Fruit fly (Drosophila melanogaster) whole organism, embryonic: ENCODE measurements around the gene Pnn.
A peak's percentile ranks its signal among the peaks of the same experiment; 100 is the strongest.

Source experiments
- Asciz ChIP-seq: fragments of 200-800 bp; sonication (Bioruptor generic); optimal IDR thresholded peaks from 2 replicates; lab custom pipeline; 2017; ENCODE audit warnings: missing biosample characterization, mild to moderate bottlenecking, missing genetic modification characterization, missing genetic modification reagents
- Atf6 ChIP-seq: fragments of 200-800 bp; sonication (Bioruptor generic); IDR thresholded peaks from 2 replicates; pipeline ENCODE4 v1.3.6; 2022; ENCODE audit warnings: missing biosample characterization, missing genetic modification characterization
- Bdp1 ChIP-seq: fragments of 200-800 bp; sonication (Bioruptor generic); optimal IDR thresholded peaks from 3 replicates; lab custom pipeline; 2016; ENCODE audit warnings: missing biosample characterization, missing genetic modification characterization
- C15 ChIP-seq: fragments of 200-800 bp; sonication (Bioruptor generic); IDR thresholded peaks from 3 replicates; pipeline ENCODE4 v1.3.6; 2022; ENCODE audit warnings: missing biosample characterization, missing genetic modification characterization
- CG10462 ChIP-seq: fragments of 200-800 bp; sonication (Bioruptor generic); optimal IDR thresholded peaks from 2 replicates; lab custom pipeline; 2016; ENCODE audit warnings: missing biosample characterization, missing genetic modification characterization
- CG10543 ChIP-seq: fragments of 200-800 bp; sonication (Bioruptor generic); optimal IDR thresholded peaks from 3 replicates; lab custom pipeline; 2017; ENCODE audit warnings: missing biosample characterization, mild to moderate bottlenecking, missing genetic modification characterization, moderate library complexity
- CG11456 ChIP-seq: fragments of 200-800 bp; sonication (Bioruptor generic); IDR thresholded peaks from 3 replicates; pipeline ENCODE4 v1.3.6; 2022; ENCODE audit warnings: missing biosample characterization, missing genetic modification characterization
- CG11560 ChIP-seq: fragments of 200-800 bp; sonication (Bioruptor generic); IDR thresholded peaks from 3 replicates; pipeline ENCODE4 v1.3.6; 2022; ENCODE audit warnings: missing biosample characterization, missing genetic modification characterization
- CG12391 ChIP-seq: fragments of 200-800 bp; sonication (Bioruptor generic); optimal IDR thresholded peaks from 3 replicates; lab custom pipeline; 2018; ENCODE audit warnings: missing biosample characterization, mild to moderate bottlenecking, missing genetic modification characterization, moderate library complexity
- CG13296 ChIP-seq: fragments of 200-800 bp; sonication (Bioruptor generic); optimal IDR thresholded peaks from 3 replicates; lab custom pipeline; 2018; ENCODE audit warnings: missing biosample characterization, mild to moderate bottlenecking, missing genetic modification characterization
- CG14014 ChIP-seq: fragments of 200-800 bp; sonication (Bioruptor generic); IDR thresholded peaks from 2 replicates; pipeline ENCODE4 v1.3.6; 2022; ENCODE audit warnings: missing biosample characterization, missing genetic modification characterization
- CG14050 ChIP-seq: fragments of 200-800 bp; sonication (Bioruptor generic); IDR thresholded peaks from 3 replicates; pipeline ENCODE4 v1.3.6; 2022; ENCODE audit warnings: missing biosample characterization, missing genetic modification characterization
- CG1792 ChIP-seq: fragments of 200-800 bp; sonication (Bioruptor generic); optimal IDR thresholded peaks from 2 replicates; lab custom pipeline; 2016; ENCODE audit warnings: missing biosample characterization, missing genetic modification characterization
- CG18599 ChIP-seq: fragments of 200-800 bp; sonication (Bioruptor generic); optimal IDR thresholded peaks from 3 replicates; lab custom pipeline; 2017; ENCODE audit warnings: missing biosample characterization, missing genetic modification characterization, mild to moderate bottlenecking, moderate library complexity, missing genetic modification reagents
- CG34224 ChIP-seq: fragments of 200-800 bp; sonication (Bioruptor generic); IDR thresholded peaks from 3 replicates; pipeline ENCODE4 v1.3.6; 2022; ENCODE audit warnings: missing biosample characterization, missing genetic modification characterization; ENCODE audit not compliant: partially characterized antibody
- CG4820 ChIP-seq: fragments of 200-800 bp; sonication (Bioruptor generic); optimal IDR thresholded peaks from 3 replicates; lab custom pipeline; 2016; ENCODE audit warnings: missing biosample characterization, missing genetic modification characterization
- CG5245 ChIP-seq: fragments of 200-800 bp; sonication (Bioruptor generic); optimal IDR thresholded peaks from 3 replicates; lab custom pipeline; 2016; ENCODE audit warnings: missing biosample characterization, missing genetic modification characterization
- CG7271 ChIP-seq: fragments of 200-800 bp; sonication (Bioruptor generic); optimal IDR thresholded peaks from 2 replicates; lab custom pipeline; 2018; ENCODE audit warnings: missing biosample characterization, mild to moderate bottlenecking, missing genetic modification characterization, moderate library complexity
- CG7372 ChIP-seq: fragments of 200-800 bp; sonication (Bioruptor generic); IDR thresholded peaks from 2 replicates; pipeline ENCODE4 v1.3.6; 2022; ENCODE audit warnings: missing biosample characterization, missing genetic modification characterization
- CTCF ChIP-seq: fragments of 200-800 bp; sonication (Bioruptor generic); optimal IDR thresholded peaks from 2 replicates; lab custom pipeline; 2017; ENCODE audit warnings: missing biosample characterization, mild to moderate bottlenecking, missing genetic modification characterization, moderate library complexity
- Dbx ChIP-seq: fragments of 200-800 bp; sonication (Bioruptor generic); IDR thresholded peaks from 3 replicates; pipeline ENCODE4 v1.3.6; 2022; ENCODE audit warnings: missing biosample characterization, missing genetic modification characterization
- Dek ChIP-seq: fragments of 200-800 bp; sonication (Bioruptor generic); optimal IDR thresholded peaks from 3 replicates; lab custom pipeline; 2019; ENCODE audit warnings: missing biosample characterization, mild to moderate bottlenecking, missing genetic modification characterization, moderate library complexity
- Dp ChIP-seq: fragments of 200-800 bp; sonication (Bioruptor generic); optimal IDR thresholded peaks from 2 replicates; lab custom pipeline; 2018; ENCODE audit warnings: missing biosample characterization, mild to moderate bottlenecking, missing genetic modification characterization, moderate library complexity
- Eip74EF ChIP-seq, 2 experiments: fragments of 200-800 bp in 1 of 2; fragments of >200 bp in 1 of 2; sonication (Bioruptor generic) in 1 of 2; optimal IDR thresholded peaks; 2 replicates each; lab custom pipeline; 2017 to 2019; ENCODE audit warnings: missing biosample characterization in 2 of 2, missing genetic modification characterization in 2 of 2, mild to moderate bottlenecking in 1 of 2, moderate library complexity in 1 of 2
- Hmr ChIP-seq: fragments of 200-800 bp; sonication (Bioruptor generic); optimal IDR thresholded peaks from 3 replicates; lab custom pipeline; 2017; ENCODE audit warnings: mild to moderate bottlenecking, missing biosample characterization, missing genetic modification reagents, missing genetic modification characterization
- Hr39 ChIP-seq: fragments of >200 bp; optimal IDR thresholded peaks from 2 replicates; lab custom pipeline; 2017
- NC2β ChIP-seq: fragments of 200-800 bp; sonication (Bioruptor generic); optimal IDR thresholded peaks from 2 replicates; lab custom pipeline; 2016; ENCODE audit warnings: missing biosample characterization, missing genetic modification characterization
- Six4 ChIP-seq: fragments of 200-800 bp; sonication (Bioruptor generic); optimal IDR thresholded peaks from 2 replicates; lab custom pipeline; 2016; ENCODE audit warnings: missing biosample characterization, missing genetic modification characterization
- Sry-δ ChIP-seq: fragments of 200-800 bp; sonication (Bioruptor generic); optimal IDR thresholded peaks from 2 replicates; lab custom pipeline; 2016; ENCODE audit warnings: missing biosample characterization, missing genetic modification characterization
- Vsx1 ChIP-seq: fragments of 200-800 bp; sonication (Bioruptor generic); optimal IDR thresholded peaks from 2 replicates; lab custom pipeline; 2017; ENCODE audit warnings: missing biosample characterization, mild to moderate bottlenecking, missing genetic modification characterization, missing genetic modification reagents
- ato ChIP-seq: fragments of 200-800 bp; sonication (Bioruptor generic); IDR thresholded peaks from 2 replicates; pipeline ENCODE4 v1.3.6; 2022; ENCODE audit warnings: missing biosample characterization, missing genetic modification characterization; ENCODE audit not compliant: partially characterized antibody
- btn ChIP-seq: fragments of 200-800 bp; sonication (Bioruptor generic); optimal IDR thresholded peaks from 2 replicates; lab custom pipeline; 2016; ENCODE audit warnings: missing biosample characterization, missing genetic modification characterization
- cg ChIP-seq: fragments of 200-800 bp; sonication (Bioruptor generic); optimal IDR thresholded peaks from 3 replicates; lab custom pipeline; 2019; ENCODE audit warnings: missing biosample characterization, mild to moderate bottlenecking, missing genetic modification characterization, moderate library complexity
- chif ChIP-seq, 2 experiments: fragments of 200-800 bp; sonication (Bioruptor generic); optimal IDR thresholded peaks; 3 replicates each; lab custom pipeline; 2016; ENCODE audit warnings: missing biosample characterization in 2 of 2, missing genetic modification characterization in 2 of 2
- chinmo ChIP-seq: fragments of 200-800 bp; sonication (Bioruptor generic); IDR thresholded peaks from 4 replicates; pipeline ENCODE4 v1.3.6; 2022; ENCODE audit warnings: missing biosample characterization, missing genetic modification characterization; ENCODE audit not compliant: partially characterized antibody
- dati ChIP-seq: fragments of 200-800 bp; sonication (Bioruptor generic); IDR thresholded peaks from 2 replicates; pipeline ENCODE4 v1.3.6; 2022; ENCODE audit warnings: missing biosample characterization, missing genetic modification characterization
- fru ChIP-seq: fragments of >200 bp; optimal IDR thresholded peaks from 2 replicates; lab custom pipeline; 2017
- ftz-f1 ChIP-seq: fragments of 200-800 bp; sonication (Bioruptor generic); optimal IDR thresholded peaks from 2 replicates; lab custom pipeline; 2016; ENCODE audit warnings: missing biosample characterization, missing genetic modification characterization
- grau ChIP-seq: fragments of 200-800 bp; optimal IDR thresholded peaks from 3 replicates; lab custom pipeline; 2019; ENCODE audit warnings: missing biosample characterization, mild to moderate bottlenecking, missing genetic modification characterization, moderate library complexity
- hbn ChIP-seq: fragments of 200-800 bp; sonication (Bioruptor generic); IDR thresholded peaks from 2 replicates; pipeline ENCODE4 v1.3.6; 2022; ENCODE audit warnings: missing biosample characterization, missing genetic modification characterization; ENCODE audit not compliant: partially characterized antibody
- insv ChIP-seq, 2 experiments: fragments of 200-800 bp; sonication (Bioruptor generic); optimal IDR thresholded peaks; 3 replicates each; lab custom pipeline; 2016 to 2018; ENCODE audit warnings: missing biosample characterization in 2 of 2, missing genetic modification characterization in 2 of 2
- jing ChIP-seq: fragments of 200-800 bp; sonication (Bioruptor generic); optimal IDR thresholded peaks from 2 replicates; lab custom pipeline; 2018; ENCODE audit warnings: missing biosample characterization, mild to moderate bottlenecking, missing genetic modification characterization
- kay ChIP-seq: fragments of 200-800 bp; sonication (Bioruptor generic); optimal IDR thresholded peaks from 2 replicates; lab custom pipeline; 2016; ENCODE audit warnings: missing biosample characterization, missing genetic modification characterization
- lab ChIP-seq: fragments of 200-800 bp; sonication (Bioruptor generic); optimal IDR thresholded peaks from 3 replicates; lab custom pipeline; 2017; ENCODE audit warnings: missing biosample characterization, missing genetic modification characterization, mild to moderate bottlenecking, moderate library complexity, missing genetic modification reagents
- lbe ChIP-seq: fragments of 200-800 bp; sonication (Bioruptor generic); optimal IDR thresholded peaks from 2 replicates; lab custom pipeline; 2016; ENCODE audit warnings: missing biosample characterization, mild to moderate bottlenecking, missing genetic modification characterization
- mirr ChIP-seq: fragments of 200-800 bp; sonication (Bioruptor generic); optimal IDR thresholded peaks from 3 replicates; lab custom pipeline; 2018; ENCODE audit warnings: missing biosample characterization, mild to moderate bottlenecking, missing genetic modification characterization
- pnt ChIP-seq: fragments of 200-800 bp; sonication (Bioruptor generic); optimal IDR thresholded peaks from 3 replicates; lab custom pipeline; 2016; ENCODE audit warnings: missing biosample characterization, missing genetic modification characterization
- shn ChIP-seq: fragments of 200-800 bp; sonication (Bioruptor generic); optimal IDR thresholded peaks from 3 replicates; lab custom pipeline; 2016; ENCODE audit warnings: missing biosample characterization, missing genetic modification characterization
- slp2 ChIP-seq: fragments of 200-800 bp; sonication (Bioruptor generic); optimal IDR thresholded peaks from 2 replicates; lab custom pipeline; 2016; ENCODE audit warnings: missing biosample characterization, missing genetic modification characterization
- tio ChIP-seq: fragments of 200-800 bp; sonication (Bioruptor generic); optimal IDR thresholded peaks from 2 replicates; lab custom pipeline; 2017; ENCODE audit warnings: missing biosample characterization, missing genetic modification characterization, inconsistent platforms
- ttk ChIP-seq: fragments of 200-800 bp; sonication (Bioruptor generic); IDR thresholded peaks from 2 replicates; pipeline ENCODE4 v2.1.2; 2022; ENCODE audit warnings: missing biosample characterization, missing genetic modification characterization
- tup ChIP-seq: fragments of 200-800 bp; sonication (Bioruptor generic); optimal IDR thresholded peaks from 2 replicates; lab custom pipeline; 2016; ENCODE audit warnings: missing biosample characterization, mild to moderate bottlenecking, missing genetic modification characterization, moderate library complexity
- zfh2 ChIP-seq: fragments of 200-800 bp; sonication (Bioruptor generic); optimal IDR thresholded peaks from 2 replicates; lab custom pipeline; 2016; ENCODE audit warnings: missing biosample characterization, missing genetic modification characterization

Gene Pnn

DNA sequence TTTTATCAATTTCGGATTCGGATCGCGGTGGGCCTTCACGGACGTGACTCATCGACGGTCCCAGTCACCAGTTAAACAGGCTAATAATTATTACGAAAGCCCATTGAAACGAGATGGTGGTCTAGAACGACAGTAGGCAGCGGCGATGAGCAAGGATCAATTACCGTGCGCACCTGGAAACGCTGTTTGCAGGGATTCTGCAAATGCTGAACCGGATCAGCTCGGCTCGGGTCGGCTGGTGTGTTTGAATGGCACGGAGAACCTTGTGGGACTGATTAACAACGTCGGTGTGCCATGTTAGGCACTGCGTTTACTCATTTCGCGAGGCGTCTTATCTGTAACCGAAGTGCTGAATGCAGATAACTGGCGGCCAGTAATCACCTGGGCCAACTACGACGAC, 33.4 kb downstream of the Pnn start, which contains the start of gene Whamy (continued):
- TF ChIP-seq CG11456 (GFP tag; lab: Robert Waterston, UW): no peak
- TF ChIP-seq CG18599 (GFP tag; lab: Kevin White, UChicago): peak; percentile 36
- peak; percentile 5 for TF ChIP-seq CG13296 (GFP tag; lab: Kevin White, UChicago)
- TF ChIP-seq Bdp1 (GFP tag; lab: Kevin White, UChicago): no peak
- TF ChIP-seq ttk: no peak
- no peak for TF ChIP-seq CG4820 (GFP tag; lab: Kevin White, UChicago)
- no peak for TF ChIP-seq CG11560 (tag; lab: Robert Waterston, UW)
- no peak for TF ChIP-seq fru (lab: Kevin White, UChicago)
- TF ChIP-seq CTCF: no peak
- no peak for TF ChIP-seq C15 (GFP tag; lab: Robert Waterston, UW)
- no peak for TF ChIP-seq CG12391 (tag; lab: Kevin White, UChicago)
- TF ChIP-seq btn (GFP tag; lab: Kevin White, UChicago): no peak
- TF ChIP-seq hbn (GFP tag; lab: Robert Waterston, UW): no peak
- TF ChIP-seq CG5245 (GFP tag; lab: Kevin White, UChicago): no peak
- TF ChIP-seq dati (GFP tag; lab: Robert Waterston, UW): no peak
- TF ChIP-seq Dek (tag; lab: Kevin White, UChicago): no peak
- TF ChIP-seq chinmo: 0 out of 4 replicates have a peak, but pooled peaks have one; percentile 33
- TF ChIP-seq Atf6 (GFP tag; lab: Robert Waterston, UW): no peak
- no peak for TF ChIP-seq Hr39 (lab: Kevin White, UChicago)
- no peak for TF ChIP-seq ato (GFP tag; lab: Robert Waterston, UW)
- TF ChIP-seq tio: no peak
- no peak for TF ChIP-seq Sry-δ (GFP tag; lab: Kevin White, UChicago)
- no peak for TF ChIP-seq CG14014
- TF ChIP-seq CG10543 (GFP tag; lab: Kevin White, UChicago): peak; percentile 73
- peak; percentile 20 for TF ChIP-seq Hmr
- TF ChIP-seq NC2β (GFP tag; lab: Kevin White, UChicago): no peak
- TF ChIP-seq shn (GFP tag; lab: Kevin White, UChicago): no peak
- TF ChIP-seq Six4 (GFP tag; lab: Kevin White, UChicago): no peak
- TF ChIP-seq CG7372 (GFP tag; lab: Robert Waterston, UW): no peak
- TF ChIP-seq grau (tag; lab: Kevin White, UChicago): no peak
- TF ChIP-seq chif (GFP tag; optimal IDR thresholded peaks at IDR 0.05; lab: Kevin White, UChicago): no peak
- no peak for TF ChIP-seq CG10462 (GFP tag; lab: Kevin White, UChicago)
- TF ChIP-seq Eip74EF (GFP tag; optimal IDR thresholded peaks at IDR 0.05; lab: Kevin White, UChicago): no peak
- peak; percentile 66 for TF ChIP-seq lab (GFP tag; lab: Kevin White, UChicago)
- peak; percentile 49 for TF ChIP-seq ftz-f1 (GFP tag; lab: Kevin White, UChicago)
- TF ChIP-seq tup (GFP tag; lab: Kevin White, UChicago): no peak
- no peak for TF ChIP-seq Dbx
- no peak for TF ChIP-seq CG7271 (tag; lab: Kevin White, UChicago)
- TF ChIP-seq CG1792 (GFP tag; lab: Kevin White, UChicago): no peak
- TF ChIP-seq lbe (GFP tag; lab: Kevin White, UChicago): no peak
- TF ChIP-seq zfh2: no peak
- TF ChIP-seq Vsx1: peak; percentile 25
- peak; percentile 44 for TF ChIP-seq kay (GFP tag; lab: Kevin White, UChicago)
- no peak for TF ChIP-seq Asciz (GFP tag; lab: Kevin White, UChicago)
- TF ChIP-seq pnt (GFP tag; lab: Kevin White, UChicago): no peak
- no peak for TF ChIP-seq cg (GFP tag; lab: Kevin White, UChicago)
- TF ChIP-seq CG14050: no peak
- peak; percentile 77 for TF ChIP-seq mirr (GFP tag; lab: Kevin White, UChicago)
- TF ChIP-seq jing (GFP tag; lab: Kevin White, UChicago): no peak
- no peak for TF ChIP-seq Dp (GFP tag; lab: Kevin White, UChicago)
- no peak for TF ChIP-seq slp2 (GFP tag; lab: Kevin White, UChicago)
- TF ChIP-seq insv (GFP tag; optimal IDR thresholded peaks at IDR 0.05; lab: Kevin White, UChicago): no peak
- no peak for TF ChIP-seq CG34224 (GFP tag; lab: Robert Waterston, UW)
